Worm (Caenorhabditis elegans) whole organism, L1 larva: ENCODE results near the gene K09E4.1.

Experiments
- egl-13 ChIP-seq: sonication (generic microtip); optimal IDR thresholded peaks from 2 replicates; lab custom pipeline; 2016; ENCODE audit warnings: missing genotype, missing genetic modification reagents, missing genetic modification characterization, missing compliant biosample characterization
- elt-2 ChIP-seq: sonication (generic microtip); optimal IDR thresholded peaks from 2 replicates; lab custom pipeline; 2016; ENCODE audit warnings: missing genetic modification characterization, mild to moderate bottlenecking, inconsistent platforms, missing compliant biosample characterization, missing genetic modification reagents
- mef-2 ChIP-seq: fragments of 150-350 bp; optimal IDR thresholded peaks from 2 replicates; lab custom pipeline; 2014; ENCODE audit warnings: missing biosample characterization, missing genetic modification characterization
- nhr-11 ChIP-seq: fragments of 150-350 bp; optimal IDR thresholded peaks from 2 replicates; lab custom pipeline; 2014; ENCODE audit warnings: missing biosample characterization, missing genetic modification characterization
- nhr-12 ChIP-seq: sonication (generic microtip); optimal IDR thresholded peaks from 2 replicates; lab custom pipeline; 2017; ENCODE audit warnings: missing biosample characterization, missing genetic modification characterization
- nhr-19 ChIP-seq: fragments of 200-800 bp; sonication (Bioruptor generic); conservative IDR thresholded peaks from 2 replicates; pipeline ENCODE4 v1.3.6; 2022; ENCODE audit warnings: missing genetic modification characterization, missing compliant biosample characterization
- nhr-28 ChIP-seq: fragments of 150-350 bp; optimal IDR thresholded peaks from 2 replicates; lab custom pipeline; 2014; ENCODE audit warnings: missing biosample characterization, missing genetic modification characterization
- pag-3 ChIP-seq: sonication (generic microtip); optimal IDR thresholded peaks from 2 replicates; lab custom pipeline; 2017; ENCODE audit warnings: missing genetic modification characterization, mild to moderate bottlenecking, missing compliant biosample characterization, antibody characterized with exemption, borderline replicate concordance; ENCODE audit not compliant: insufficient read depth
- rnt-1 ChIP-seq: sonication (generic microtip); optimal IDR thresholded peaks from 2 replicates; lab custom pipeline; 2016; ENCODE audit warnings: mild to moderate bottlenecking, missing genetic modification characterization, moderate library complexity, missing compliant biosample characterization
- snpc-4 ChIP-seq: fragments of 150-350 bp; optimal IDR thresholded peaks from 2 replicates; lab custom pipeline; 2014; ENCODE audit warnings: missing biosample characterization, missing genetic modification characterization
- unc-62 ChIP-seq: fragments of 150-350 bp; optimal IDR thresholded peaks from 2 replicates; lab custom pipeline; 2014; ENCODE audit warnings: missing biosample characterization, missing genetic modification reagents, missing genetic modification characterization
- unc-86 ChIP-seq: sonication (generic microtip); optimal IDR thresholded peaks from 2 replicates; lab custom pipeline; 2016; ENCODE audit warnings: missing genetic modification characterization, missing compliant biosample characterization
- ztf-4 ChIP-seq: fragments of 150-350 bp; optimal IDR thresholded peaks from 2 replicates; lab custom pipeline; 2014; ENCODE audit warnings: missing biosample characterization, missing genetic modification characterization

ce11 chrII:14138849-14139419, 1.3 kb downstream of the K09E4.1 start:
- TF ChIP-seq elt-2 (no peak), ztf-4 (no peak), snpc-4 (tag; lab: Kevin White, UChicago) (no peak), unc-62 (GFP tag; lab: Kevin White, UChicago) (no peak), rnt-1 (no peak), nhr-28 (tag; lab: Kevin White, UChicago) (no peak), nhr-12 (tag; lab: Kevin White, UChicago) (no peak), mef-2 (tag; lab: Kevin White, UChicago) (no peak), nhr-19 (no peak), unc-86 (no peak), pag-3 (tag; lab: Kevin White, UChicago) (no peak), egl-13 (tag; lab: Kevin White, UChicago) (no peak), nhr-11 (tag; lab: Kevin White, UChicago) (no peak)
